Worm (Caenorhabditis elegans) whole organism, L4 larva: ENCODE data around the gene taf-2.

ENCODE experiments used
- D1046.2 ChIP-seq: fragments of 200-800 bp; sonication (Bioruptor generic); IDR thresholded peaks from 2 replicates; pipeline ENCODE4 v1.3.6; 2022; ENCODE audit warnings: missing genetic modification characterization, missing compliant biosample characterization
- F44E2.7 ChIP-seq: fragments of 200-800 bp; sonication (Bioruptor generic); IDR thresholded peaks from 2 replicates; pipeline ENCODE4 v2.1.2; 2022; ENCODE audit warnings: missing genetic modification characterization, missing compliant biosample characterization
- T20F7.1 ChIP-seq: fragments of 200-800 bp; sonication (Bioruptor generic); optimal IDR thresholded peaks from 2 replicates; lab custom pipeline; 2018; ENCODE audit warnings: mild to moderate bottlenecking, missing genetic modification characterization, missing compliant biosample characterization
- T26A8.4 ChIP-seq: fragments of 200-800 bp; sonication (Bioruptor generic); IDR thresholded peaks from 2 replicates; pipeline ENCODE4 v1.3.6; 2022; ENCODE audit warnings: missing genetic modification characterization, missing compliant biosample characterization
- Y105C5A.15 ChIP-seq: fragments of 200-800 bp; sonication (Bioruptor generic); IDR thresholded peaks from 2 replicates; pipeline ENCODE4 v1.3.6; 2022; ENCODE audit warnings: missing genetic modification characterization, missing compliant biosample characterization
- Y48G9A.11 ChIP-seq: fragments of 200-800 bp; sonication (Bioruptor generic); IDR thresholded peaks from 2 replicates; pipeline ENCODE4 v1.3.6; 2022; ENCODE audit warnings: missing genetic modification reagents, missing genetic modification characterization, missing compliant biosample characterization
- ceh-20 ChIP-seq: fragments of 200-800 bp; sonication (Bioruptor generic); IDR thresholded peaks from 2 replicates; pipeline ENCODE4 v1.3.6; 2022; ENCODE audit warnings: missing genetic modification reagents, missing genetic modification characterization, missing compliant biosample characterization
- ceh-28 ChIP-seq: fragments of 150-350 bp; optimal IDR thresholded peaks from 2 replicates; lab custom pipeline; 2014; ENCODE audit warnings: missing biosample characterization, missing genetic modification reagents, missing genetic modification characterization
- cey-2 ChIP-seq: sonication (generic microtip); optimal IDR thresholded peaks from 3 replicates; lab custom pipeline; 2017; ENCODE audit warnings: missing genetic modification characterization, mild to moderate bottlenecking, missing compliant biosample characterization, antibody characterized with exemption, borderline replicate concordance; ENCODE audit not compliant: insufficient read depth
- ctbp-1 ChIP-seq: fragments of 200-800 bp; sonication (Bioruptor generic); IDR thresholded peaks from 2 replicates; pipeline ENCODE4 v1.3.6; 2022; ENCODE audit warnings: missing genetic modification reagents, missing genetic modification characterization, missing compliant biosample characterization
- daf-12 ChIP-seq: fragments of 150-350 bp; optimal IDR thresholded peaks from 2 replicates; lab custom pipeline; 2014; ENCODE audit warnings: missing biosample characterization, missing genetic modification reagents, missing genetic modification characterization
- daf-16 ChIP-seq, 3 experiments: sonication (generic microtip); optimal IDR thresholded peaks; 2 replicates each; lab custom pipeline; 2016 to 2017; ENCODE audit warnings: missing genetic modification characterization in 3 of 3, missing genetic modification reagents in 3 of 3, mild to moderate bottlenecking in 2 of 3, missing compliant biosample characterization in 2 of 3, missing biosample characterization in 1 of 3, moderate library complexity in 1 of 3
- daf-8 ChIP-seq: fragments of 200-800 bp; sonication (Bioruptor generic); IDR thresholded peaks from 2 replicates; pipeline ENCODE4 v1.3.6; 2022; ENCODE audit warnings: missing genetic modification characterization, missing compliant biosample characterization
- dmd-6 ChIP-seq: fragments of 200-800 bp; sonication (Bioruptor generic); IDR thresholded peaks from 2 replicates; pipeline ENCODE4 v1.3.6; 2022; ENCODE audit warnings: missing genetic modification reagents, missing genetic modification characterization, missing compliant biosample characterization
- dpl-1 ChIP-seq: fragments of 150-350 bp; optimal IDR thresholded peaks from 2 replicates; lab custom pipeline; 2014; ENCODE audit warnings: missing biosample characterization, missing genetic modification reagents, missing genetic modification characterization
- duxl-1 ChIP-seq: sonication (generic microtip); optimal IDR thresholded peaks from 2 replicates; lab custom pipeline; 2016; ENCODE audit warnings: mild to moderate bottlenecking, missing genetic modification characterization, moderate library complexity, missing compliant biosample characterization; ENCODE audit not compliant: poor library complexity
- dve-1 ChIP-seq: sonication (generic microtip); optimal IDR thresholded peaks from 2 replicates; lab custom pipeline; 2017; ENCODE audit warnings: antibody characterized with exemption, mild to moderate bottlenecking, missing genetic modification characterization, missing compliant biosample characterization; ENCODE audit not compliant: insufficient read depth
- egl-43 ChIP-seq: fragments of 200-800 bp; sonication (Bioruptor generic); IDR thresholded peaks from 2 replicates; pipeline ENCODE4 v1.3.6; 2022; ENCODE audit warnings: missing genetic modification reagents, missing genetic modification characterization, missing compliant biosample characterization
- fos-1 ChIP-seq: fragments of 150-350 bp; optimal IDR thresholded peaks from 2 replicates; lab custom pipeline; 2014; ENCODE audit warnings: missing biosample characterization, missing genetic modification characterization
- hlh-11 ChIP-seq: fragments of 200-800 bp; sonication (Bioruptor generic); optimal IDR thresholded peaks from 2 replicates; lab custom pipeline; 2018; ENCODE audit warnings: mild to moderate bottlenecking, missing genetic modification characterization, missing compliant biosample characterization
- hlh-30 ChIP-seq: sonication (generic microtip); optimal IDR thresholded peaks from 2 replicates; lab custom pipeline; 2017; ENCODE audit warnings: antibody characterized with exemption, mild to moderate bottlenecking, missing genetic modification characterization, missing compliant biosample characterization; ENCODE audit not compliant: insufficient read depth
- lim-7 ChIP-seq: fragments of 200-800 bp; sonication (Bioruptor generic); IDR thresholded peaks from 2 replicates; pipeline ENCODE4 v1.3.6; 2022; ENCODE audit warnings: missing genetic modification characterization, missing compliant biosample characterization
- lin-1 ChIP-seq: fragments of 200-800 bp; sonication (Bioruptor generic); IDR thresholded peaks from 2 replicates; pipeline ENCODE4 v1.3.6; 2022; ENCODE audit warnings: missing genetic modification reagents, missing genetic modification characterization, missing compliant biosample characterization
- lir-3 ChIP-seq: sonication (generic microtip); optimal IDR thresholded peaks from 2 replicates; lab custom pipeline; 2016; ENCODE audit warnings: mild to moderate bottlenecking, missing genetic modification characterization, missing compliant biosample characterization
- lsy-2 ChIP-seq, 2 experiments: fragments of 150-350 bp in 1 of 2; sonication (generic microtip) in 1 of 2; optimal IDR thresholded peaks; 2 replicates each; lab custom pipeline; 2014 to 2017; ENCODE audit warnings: missing biosample characterization in 2 of 2, missing genetic modification characterization in 2 of 2
- mdl-1 ChIP-seq, 2 experiments: fragments of 150-350 bp in 1 of 2; sonication (generic microtip) in 1 of 2; optimal IDR thresholded peaks; 2 replicates each; lab custom pipeline; 2014 to 2017; ENCODE audit warnings: missing biosample characterization in 2 of 2, missing genetic modification characterization in 2 of 2
- mdt-29 ChIP-seq: fragments of 200-800 bp; sonication (Bioruptor generic); IDR thresholded peaks from 2 replicates; pipeline ENCODE4 v1.3.6; 2022; ENCODE audit warnings: missing genetic modification reagents, missing genetic modification characterization, missing compliant biosample characterization
- mes-2 ChIP-seq: sonication (generic microtip); optimal IDR thresholded peaks from 2 replicates; lab custom pipeline; 2016; ENCODE audit warnings: missing genotype, mild to moderate bottlenecking, missing genetic modification characterization, missing compliant biosample characterization; ENCODE audit not compliant: poor library complexity, severe bottlenecking
- nhr-102 ChIP-seq: sonication (generic microtip); optimal IDR thresholded peaks from 2 replicates; lab custom pipeline; 2016; ENCODE audit warnings: mild to moderate bottlenecking, missing genetic modification characterization, moderate library complexity, missing compliant biosample characterization
- nhr-111 ChIP-seq: fragments of 200-800 bp; sonication (Bioruptor generic); optimal IDR thresholded peaks from 2 replicates; lab custom pipeline; 2018; ENCODE audit warnings: mild to moderate bottlenecking, missing genetic modification characterization, missing compliant biosample characterization
- nhr-237 ChIP-seq: sonication (generic microtip); optimal IDR thresholded peaks from 2 replicates; lab custom pipeline; 2017; ENCODE audit warnings: missing biosample characterization, missing genetic modification characterization
- nhr-25 ChIP-seq: sonication (generic microtip); optimal IDR thresholded peaks from 2 replicates; lab custom pipeline; 2017; ENCODE audit warnings: missing genetic modification characterization, mild to moderate bottlenecking, missing compliant biosample characterization, antibody characterized with exemption, moderate library complexity, borderline replicate concordance; ENCODE audit not compliant: insufficient read depth
- nhr-28 ChIP-seq: fragments of 150-350 bp; optimal IDR thresholded peaks from 2 replicates; lab custom pipeline; 2014; ENCODE audit warnings: missing biosample characterization, missing genetic modification characterization
- nhr-41 ChIP-seq: fragments of 200-800 bp; sonication (Bioruptor generic); IDR thresholded peaks from 2 replicates; pipeline ENCODE4 v1.3.6; 2022; ENCODE audit warnings: missing genetic modification reagents, missing genetic modification characterization, missing compliant biosample characterization
- nhr-48 ChIP-seq: sonication (generic microtip); optimal IDR thresholded peaks from 2 replicates; lab custom pipeline; 2016; ENCODE audit warnings: mild to moderate bottlenecking, missing genetic modification characterization, missing compliant biosample characterization
- nhr-77 ChIP-seq: fragments of 150-350 bp; optimal IDR thresholded peaks from 2 replicates; lab custom pipeline; 2014; ENCODE audit warnings: missing biosample characterization, missing genetic modification characterization
- php-3 ChIP-seq: fragments of 200-800 bp; sonication (Bioruptor generic); IDR thresholded peaks from 2 replicates; pipeline ENCODE4 v1.3.6; 2022; ENCODE audit warnings: missing genetic modification reagents, missing genetic modification characterization, missing compliant biosample characterization
- pqm-1 ChIP-seq: sonication (generic microtip); optimal IDR thresholded peaks from 2 replicates; lab custom pipeline; 2017; ENCODE audit warnings: missing biosample characterization, missing genetic modification characterization
- rbr-2 ChIP-seq: sonication (generic microtip); optimal IDR thresholded peaks from 2 replicates; lab custom pipeline; 2016; ENCODE audit warnings: missing genotype, missing genetic modification characterization, missing compliant biosample characterization
- set-16 ChIP-seq: fragments of 200-800 bp; sonication (Bioruptor generic); IDR thresholded peaks from 2 replicates; pipeline ENCODE4 v1.3.6; 2022; ENCODE audit warnings: missing genetic modification reagents, missing genetic modification characterization, missing compliant biosample characterization
- skn-1 ChIP-seq: fragments of 150-350 bp; optimal IDR thresholded peaks from 2 replicates; lab custom pipeline; 2014; ENCODE audit warnings: missing biosample characterization, missing genetic modification characterization
- tag-97 ChIP-seq: fragments of 200-800 bp; sonication (Bioruptor generic); IDR thresholded peaks from 2 replicates; pipeline ENCODE4 v1.3.6; 2022; ENCODE audit warnings: missing genetic modification characterization, missing compliant biosample characterization
- tra-1 ChIP-seq: fragments of 200-800 bp; sonication (Bioruptor generic); IDR thresholded peaks from 2 replicates; pipeline ENCODE4 v1.3.6; 2022; ENCODE audit warnings: missing genetic modification reagents, missing genetic modification characterization, missing compliant biosample characterization
- unc-130 ChIP-seq: sonication (generic microtip); optimal IDR thresholded peaks from 2 replicates; lab custom pipeline; 2016; ENCODE audit warnings: missing genetic modification reagents, missing genetic modification characterization, missing compliant biosample characterization
- zag-1 ChIP-seq: fragments of 150-350 bp; optimal IDR thresholded peaks from 2 replicates; lab custom pipeline; 2014; ENCODE audit warnings: missing biosample characterization, missing genetic modification characterization
- zfp-2 ChIP-seq: sonication (generic microtip); optimal IDR thresholded peaks from 2 replicates; lab custom pipeline; 2016; ENCODE audit warnings: mild to moderate bottlenecking, missing genetic modification characterization, missing compliant biosample characterization

Gene taf-2

DNA sequence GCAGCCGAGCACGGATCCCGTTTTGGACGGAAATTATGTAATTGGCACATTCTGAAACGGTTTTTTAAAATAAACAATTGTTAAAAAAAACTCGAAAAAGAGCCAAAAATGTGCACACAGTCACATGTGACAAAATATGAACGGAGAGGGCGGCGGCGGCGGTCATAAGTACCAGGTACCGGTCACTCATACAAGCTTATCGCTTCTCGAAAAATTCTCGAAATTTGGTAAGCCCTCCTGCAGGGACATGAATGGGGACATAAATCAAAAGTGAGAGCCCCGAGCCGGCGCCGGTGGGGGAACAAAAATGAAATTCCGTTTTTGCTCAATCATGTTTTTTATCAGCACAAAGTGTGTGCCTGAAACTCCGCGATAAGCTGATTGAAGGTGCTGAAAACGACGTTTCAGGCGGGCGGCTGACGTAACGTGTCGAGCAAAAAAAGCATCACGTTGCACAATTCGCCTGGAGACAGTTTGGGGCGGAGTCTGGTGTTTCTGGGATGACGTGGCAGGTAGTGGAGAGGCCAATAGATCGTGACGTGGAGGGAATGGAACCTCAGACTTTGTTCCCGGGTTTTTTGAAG, 19.7 kb upstream of the taf-2 start, which contains the start of gene ltah-1.2:
Gene ltah-1.2 (minus strand): TSS at position 51 of the 584 bp plus-strand sequence.
- 0 out of 2 replicates have a peak, but pooled peaks have one; percentile 25 for TF ChIP-seq nhr-41 (GFP tag; lab: Robert Waterston, UW)
- TF ChIP-seq rbr-2 (tag; lab: Kevin White, UChicago): no peak
- TF ChIP-seq nhr-48 (tag; lab: Kevin White, UChicago): peak; percentile 40
- peak; percentile 86 for TF ChIP-seq hlh-11 (tag; lab: Kevin White, UChicago)
- peak; percentile 93 for TF ChIP-seq php-3 (GFP tag; lab: Robert Waterston, UW)
- no peak for TF ChIP-seq ceh-28 (tag; lab: Kevin White, UChicago)
- TF ChIP-seq dve-1 (tag; lab: Kevin White, UChicago): peak; percentile 34
- peak; percentile 30 for TF ChIP-seq nhr-102 (tag; lab: Kevin White, UChicago)
- 0 out of 2 replicates have a peak, but pooled peaks have one; percentile 7 for TF ChIP-seq T26A8.4 (GFP tag; lab: Robert Waterston, UW)
- no peak for TF ChIP-seq fos-1
- peak; percentile 64 for TF ChIP-seq pqm-1
- 0 out of 2 replicates have a peak, but pooled peaks have one; percentile 65 for TF ChIP-seq ceh-20
- peak; percentile 31 for TF ChIP-seq nhr-28 (tag; lab: Kevin White, UChicago)
- TF ChIP-seq mdt-29 (GFP tag; lab: Robert Waterston, UW): peak; percentile 54; the same call in 1 of the 2 replicates
- TF ChIP-seq cey-2 (tag; lab: Kevin White, UChicago): no peak
- TF ChIP-seq set-16 (GFP tag; lab: Robert Waterston, UW): peak; percentile 52
- peak; percentile 5 for TF ChIP-seq nhr-77 (tag; lab: Kevin White, UChicago)
- TF ChIP-seq ctbp-1 (GFP tag; lab: Robert Waterston, UW): peak; percentile 40; the same call in 1 of the 2 replicates
- TF ChIP-seq mes-2 (tag; lab: Kevin White, UChicago): no peak
- no peak for TF ChIP-seq zag-1 (tag; lab: Kevin White, UChicago)
- TF ChIP-seq egl-43: 0 out of 2 replicates have a peak, but pooled peaks have one; percentile 40
- peak; percentile 56 for TF ChIP-seq hlh-30 (tag; lab: Kevin White, UChicago)
- no peak for TF ChIP-seq lir-3
- TF ChIP-seq lin-1 (GFP tag; lab: Robert Waterston, UW): no peak
- no peak for TF ChIP-seq D1046.2 (GFP tag; lab: Robert Waterston, UW)
- peak; percentile 93 for TF ChIP-seq dmd-6
- no peak for TF ChIP-seq daf-16 (GFP tag; optimal IDR thresholded peaks at IDR 0.05; lab: Kevin White, UChicago)
- TF ChIP-seq daf-16 (tag; optimal IDR thresholded peaks at IDR 0.05; lab: Kevin White, UChicago): peak; percentile 11
- TF ChIP-seq tra-1 (GFP tag; lab: Robert Waterston, UW): peak; percentile 70; the same call in 1 of the 2 replicates

DNA sequence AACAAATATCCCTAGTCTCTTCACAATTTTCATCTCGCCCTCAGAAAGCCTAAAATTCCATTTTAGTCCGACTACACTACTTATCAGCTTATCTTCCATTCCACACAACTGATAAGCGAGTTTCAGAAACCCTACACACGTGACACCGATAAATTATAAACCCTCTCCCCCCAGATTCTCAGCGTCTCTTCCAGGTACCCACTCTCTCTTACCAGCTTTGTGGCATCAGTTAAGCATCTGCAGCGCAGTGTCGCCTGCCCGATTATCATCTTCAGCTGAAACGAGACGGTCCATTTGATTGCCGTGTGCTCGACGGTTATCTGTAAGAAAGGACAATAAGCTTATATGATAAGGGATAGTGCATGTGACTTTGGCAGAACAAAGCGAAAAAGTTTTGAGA, 18.4 kb upstream of the taf-2 start:
- TF ChIP-seq tag-97 (GFP tag; lab: Robert Waterston, UW): no peak
- no peak for TF ChIP-seq duxl-1 (tag; lab: Kevin White, UChicago)
- TF ChIP-seq Y48G9A.11 (GFP tag; lab: Robert Waterston, UW): no peak
- TF ChIP-seq daf-12 (tag; lab: Kevin White, UChicago): no peak
- peak; percentile 82 for TF ChIP-seq pqm-1
- TF ChIP-seq Y105C5A.15 (GFP tag; lab: Robert Waterston, UW): no peak
- TF ChIP-seq nhr-25: no peak
- TF ChIP-seq zfp-2: no peak
- TF ChIP-seq unc-130: no peak
- TF ChIP-seq lim-7 (GFP tag; lab: Robert Waterston, UW): no peak
- TF ChIP-seq mdl-1 (tag; optimal IDR thresholded peaks at IDR 0.05; lab: Kevin White, UChicago): peak in 1 of 2 experiments; percentile 42
- no peak for TF ChIP-seq cey-2 (tag; lab: Kevin White, UChicago)
- TF ChIP-seq lin-1 (GFP tag; lab: Robert Waterston, UW): peak; percentile 84
- no peak for TF ChIP-seq nhr-111 (GFP tag; lab: Kevin White, UChicago)
- TF ChIP-seq F44E2.7 (GFP tag; lab: Robert Waterston, UW): no peak
- TF ChIP-seq dve-1 (tag; lab: Kevin White, UChicago): peak; percentile 94
- TF ChIP-seq skn-1 (tag; lab: Kevin White, UChicago): no peak
- TF ChIP-seq zag-1 (tag; lab: Kevin White, UChicago): no peak
- no peak for TF ChIP-seq nhr-237
- TF ChIP-seq T20F7.1 (GFP tag; lab: Kevin White, UChicago): no peak
- TF ChIP-seq D1046.2 (GFP tag; lab: Robert Waterston, UW): no peak
- peak in 1 of 2 experiments; percentile 10 for TF ChIP-seq lsy-2 (tag; optimal IDR thresholded peaks at IDR 0.05; lab: Kevin White, UChicago)
- TF ChIP-seq T26A8.4 (GFP tag; lab: Robert Waterston, UW): peak; percentile 64; the same call in 1 of the 2 replicates
- no peak for TF ChIP-seq dpl-1 (GFP tag; lab: Kevin White, UChicago)
- no peak for TF ChIP-seq daf-8 (GFP tag; lab: Robert Waterston, UW)
- peak; percentile 49; the same call in 1 of the 2 replicates for TF ChIP-seq set-16 (GFP tag; lab: Robert Waterston, UW)
- no peak for TF ChIP-seq lir-3
